Worm (Caenorhabditis elegans) whole organism, L4 larva: ENCODE data around the gene F56C3.8.

Experiments used
- D1046.2 ChIP-seq: fragments of 200-800 bp; sonication (Bioruptor generic); IDR thresholded peaks from 2 replicates; pipeline ENCODE4 v1.3.6; 2022; ENCODE audit warnings: missing genetic modification characterization, missing compliant biosample characterization
- aha-1 ChIP-seq: fragments of 150-350 bp; peaks from one replicate; lab custom pipeline; 2014; ENCODE audit warnings: missing biosample characterization, missing genetic modification characterization
- aly-2 ChIP-seq: sonication (generic microtip); optimal IDR thresholded peaks from 2 replicates; lab custom pipeline; 2018; ENCODE audit warnings: missing biosample characterization, missing genetic modification characterization
- ama-1 ChIP-seq: fragments of 150-350 bp; optimal IDR thresholded peaks from 2 replicates; lab custom pipeline; 2014; ENCODE audit warnings: inconsistent platforms, mixed read lengths
- ces-1 ChIP-seq: fragments of 150-350 bp; sonication (generic microtip); optimal IDR thresholded peaks from 4 replicates; lab custom pipeline; 2014; ENCODE audit warnings: missing biosample characterization, missing genetic modification reagents, missing genetic modification characterization
- nhr-25 ChIP-seq: sonication (generic microtip); optimal IDR thresholded peaks from 2 replicates; lab custom pipeline; 2017; ENCODE audit warnings: missing genetic modification characterization, mild to moderate bottlenecking, missing compliant biosample characterization, antibody characterized with exemption, moderate library complexity, borderline replicate concordance; ENCODE audit not compliant: insufficient read depth
- nhr-28 ChIP-seq: fragments of 150-350 bp; optimal IDR thresholded peaks from 2 replicates; lab custom pipeline; 2014; ENCODE audit warnings: missing biosample characterization, missing genetic modification characterization
- sdz-12 ChIP-seq: fragments of 200-800 bp; sonication (Bioruptor generic); optimal IDR thresholded peaks from 2 replicates; lab custom pipeline; 2018; ENCODE audit warnings: mild to moderate bottlenecking, missing genetic modification characterization, missing compliant biosample characterization

ce11 chrX:1393891-1394290, 9.5 kb upstream of the F56C3.8 start, which contains the start of gene F56C3.9:
- no peak for TF ChIP-seq ama-1
- TF ChIP-seq nhr-25 (tag; lab: Kevin White, UChicago): no peak
- no peak for TF ChIP-seq sdz-12 (GFP tag; lab: Kevin White, UChicago)
- TF ChIP-seq ces-1: no peak
- TF ChIP-seq D1046.2 (GFP tag; lab: Robert Waterston, UW): no peak
- no peak for TF ChIP-seq aly-2 (tag; lab: Kevin White, UChicago)
- TF ChIP-seq aha-1 (tag; lab: Kevin White, UChicago): no peak
- TF ChIP-seq nhr-28 (tag; lab: Kevin White, UChicago): no peak
